Fruit fly (Drosophila melanogaster): ENCODE data around the gene CG33340.

DNA sequence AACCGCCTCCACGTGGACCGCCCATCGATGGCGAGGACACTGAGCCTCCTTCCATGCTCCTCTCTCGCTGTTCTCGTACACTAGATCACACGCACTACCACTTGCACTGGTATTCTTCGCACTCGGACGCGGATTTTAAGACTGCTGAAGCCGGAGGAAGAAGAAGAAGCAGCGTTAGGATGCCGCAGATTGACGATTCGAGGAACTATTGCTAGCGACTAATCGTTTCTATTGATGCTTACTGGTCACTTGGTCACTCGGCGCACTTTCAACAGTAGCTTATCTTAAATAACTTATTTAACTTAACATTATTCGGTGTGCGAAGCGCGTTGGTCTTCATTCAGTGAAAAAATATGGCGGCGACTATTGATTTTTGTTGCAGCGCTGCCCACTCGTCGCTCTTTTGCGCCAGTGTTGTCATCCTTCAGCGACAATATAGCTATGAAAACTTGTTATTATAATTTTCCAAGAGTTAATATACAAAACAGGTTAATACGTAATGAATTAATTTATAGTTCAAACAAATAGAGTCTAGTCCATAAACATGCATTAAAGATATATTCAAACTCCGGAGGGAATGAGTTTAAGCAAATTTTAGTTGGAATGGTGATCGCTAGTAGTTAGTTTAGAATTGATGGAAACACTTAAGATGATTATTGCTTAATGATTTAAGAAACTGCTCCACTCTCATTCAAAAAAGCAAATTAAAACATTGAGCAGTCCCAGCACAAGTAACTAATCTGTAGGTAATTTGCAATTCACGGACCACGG is 14.3 kb upstream of the CG33340 start, which contains the start of the genes CG5746 and CG6454:
- TF ChIP-seq CG8478 (optimal IDR thresholded peaks at IDR 0.05) (no peak), CTCF (optimal IDR thresholded peaks at IDR 0.05) (no peak)
